ENCODE assay signal across 4 fruit fly cellular contexts in the genomic region with DNA sequence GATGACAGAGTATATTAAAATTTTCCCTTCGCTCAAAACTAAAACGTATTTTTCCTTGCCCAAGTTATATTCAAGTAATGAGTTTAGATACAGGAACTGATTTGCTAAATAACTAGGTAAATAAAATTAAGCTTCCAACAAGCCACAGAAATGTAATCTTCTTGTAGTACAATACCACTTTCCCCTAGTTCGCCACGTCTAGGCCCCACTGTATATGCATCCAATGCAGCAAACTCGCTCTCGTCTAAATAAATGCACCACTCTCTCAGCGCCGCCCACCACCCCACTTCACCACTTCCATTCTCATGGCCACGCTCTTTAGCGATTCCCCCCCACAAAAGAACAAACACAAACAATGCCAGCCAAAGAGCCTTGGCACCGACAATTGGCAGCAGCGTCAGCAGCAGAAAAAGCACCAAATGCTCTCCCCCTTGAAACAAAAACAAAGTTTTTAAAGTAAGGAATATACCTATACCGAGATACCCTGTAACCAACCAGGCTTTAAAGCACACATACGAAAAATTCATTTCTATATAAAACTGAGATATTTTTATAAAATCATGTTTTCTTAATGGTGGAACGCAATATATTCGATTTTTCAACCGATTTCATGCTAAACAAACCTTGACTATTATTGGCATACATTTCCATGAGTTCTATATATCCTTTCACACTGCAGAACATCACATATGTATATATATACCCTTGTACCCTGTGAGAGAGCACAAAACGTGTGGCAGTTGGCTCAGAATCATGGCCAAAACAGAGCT.
TF ChIP-seq lines count a peak whose summit lies in the region.

No protein-coding gene starts in this region.

- no peak for TF ChIP-seq CTCF in whole organism, embryonic (GFP tag; optimal IDR thresholded peaks at IDR 0.05; lab: Kevin White, UChicago)

TF ChIP-seq in whole organism, adult, 20 proteins besides CTCF, POLR2A, EP300 and RAD21:
- TF ChIP-seq CG7045 (GFP tag; optimal IDR thresholded peaks at IDR 0.05; lab: Kevin White, UChicago), result peak; percentile 26
- TF ChIP-seq CG11617 (GFP tag; optimal IDR thresholded peaks at IDR 0.05; lab: Kevin White, UChicago), result peak; percentile 63
- TF ChIP-seq CG1620 (GFP tag; optimal IDR thresholded peaks at IDR 0.05; lab: Kevin White, UChicago), result peak; percentile 15
- no peak for TF ChIP-seq CG5204 (GFP tag; optimal IDR thresholded peaks at IDR 0.05; lab: Kevin White, UChicago)
- no peak for TF ChIP-seq cnc (optimal IDR thresholded peaks at IDR 0.05; lab: Kevin White, UChicago)
- TF ChIP-seq Hr96 (GFP tag; optimal IDR thresholded peaks at IDR 0.05; lab: Kevin White, UChicago), result peak; percentile 16
- peak; percentile 69 for TF ChIP-seq Crg-1 (GFP tag; optimal IDR thresholded peaks at IDR 0.05; lab: Kevin White, UChicago)
- TF ChIP-seq kay (GFP tag; lab: Kevin White, UChicago; ENCODE audit: borderline replicate concordance), result peak; percentile 51
- TF ChIP-seq CG7101 (tag; optimal IDR thresholded peaks at IDR 0.05; lab: Kevin White, UChicago), result no peak
- TF ChIP-seq CG12768 (GFP tag; optimal IDR thresholded peaks at IDR 0.05; lab: Kevin White, UChicago), result peak; percentile 52
- peak; percentile 36 for TF ChIP-seq tj (GFP tag; optimal IDR thresholded peaks at IDR 0.05; lab: Kevin White, UChicago)
- no peak for TF ChIP-seq bab1 (GFP tag; optimal IDR thresholded peaks at IDR 0.05; lab: Kevin White, UChicago)
- TF ChIP-seq pad (GFP tag; optimal IDR thresholded peaks at IDR 0.05; lab: Kevin White, UChicago), result peak; percentile 35
- no peak for TF ChIP-seq ovo (GFP tag; optimal IDR thresholded peaks at IDR 0.05; lab: Kevin White, UChicago)
- peak; percentile 23 for TF ChIP-seq toe (GFP tag; optimal IDR thresholded peaks at IDR 0.05; lab: Kevin White, UChicago)
TF ChIP-seq in whole organism, adult: peak in this region for 10.

TF ChIP-seq in whole organism, embryonic, 481 proteins besides CTCF, POLR2A, EP300 and RAD21 (continues in another document):
- no peak for TF ChIP-seq bigmax (GFP tag; optimal IDR thresholded peaks at IDR 0.05; lab: Kevin White, UChicago)
- no peak for TF ChIP-seq CG7786 (GFP tag; optimal IDR thresholded peaks at IDR 0.05; lab: Kevin White, UChicago)
- TF ChIP-seq CG3281 (GFP tag; optimal IDR thresholded peaks at IDR 0.05; lab: Kevin White, UChicago), result no peak
- TF ChIP-seq Doc2 (GFP tag; IDR thresholded peaks at IDR 0.05; lab: Robert Waterston, UW), result no peak
- TF ChIP-seq sug (tag; optimal IDR thresholded peaks at IDR 0.05; lab: Kevin White, UChicago), result no peak
- no peak for TF ChIP-seq CG17912 (GFP tag; optimal IDR thresholded peaks at IDR 0.05; lab: Kevin White, UChicago)
- no peak for TF ChIP-seq dpn (GFP tag; optimal IDR thresholded peaks at IDR 0.05; lab: Kevin White, UChicago)
- no peak for TF ChIP-seq CG8765 (GFP tag; IDR thresholded peaks at IDR 0.05; lab: Robert Waterston, UW)
- no peak for TF ChIP-seq hbn (GFP tag; IDR thresholded peaks at IDR 0.05; lab: Robert Waterston, UW; ENCODE audit: partially characterized antibody)
- TF ChIP-seq nerfin-2 (GFP tag; IDR thresholded peaks at IDR 0.05; lab: Robert Waterston, UW; ENCODE audit: partially characterized antibody), result no peak
- no peak for TF ChIP-seq Bgb (GFP tag; IDR thresholded peaks at IDR 0.05; lab: Robert Waterston, UW; ENCODE audit: partially characterized antibody)
- no peak for TF ChIP-seq insv (GFP tag; optimal IDR thresholded peaks at IDR 0.05; lab: Kevin White, UChicago)
- no peak for TF ChIP-seq CG11093 (GFP tag; IDR thresholded peaks at IDR 0.05; lab: Robert Waterston, UW)
- no peak for TF ChIP-seq vnd (GFP tag; IDR thresholded peaks at IDR 0.05; lab: Robert Waterston, UW; ENCODE audit: partially characterized antibody)
- TF ChIP-seq Trl (optimal IDR thresholded peaks at IDR 0.05; lab: Kevin White, UChicago), result peak in 1 of 2 experiments; percentile 16
- no peak for TF ChIP-seq Trl (GFP tag; optimal IDR thresholded peaks at IDR 0.05; lab: Kevin White, UChicago)
- TF ChIP-seq bsh (GFP tag; optimal IDR thresholded peaks at IDR 0.05; lab: Kevin White, UChicago), result peak in 1 of 2 experiments; percentile 15
- TF ChIP-seq CG7987 (GFP tag; optimal IDR thresholded peaks at IDR 0.05; lab: Kevin White, UChicago), result no peak
- TF ChIP-seq h (optimal IDR thresholded peaks at IDR 0.05; lab: Kevin White, UChicago), result no peak
- no peak for TF ChIP-seq Asciz (GFP tag; optimal IDR thresholded peaks at IDR 0.05; lab: Kevin White, UChicago)
- TF ChIP-seq Oaz (GFP tag; IDR thresholded peaks at IDR 0.05; lab: Robert Waterston, UW), result no peak
- peak; percentile 35 for TF ChIP-seq D19B (GFP tag; optimal IDR thresholded peaks at IDR 0.05; lab: Kevin White, UChicago)
- peak; percentile 51 for TF ChIP-seq grau (tag; optimal IDR thresholded peaks at IDR 0.05; lab: Kevin White, UChicago)

TF ChIP-seq in whole organism, prepupa, 60 proteins besides CTCF, POLR2A, EP300 and RAD21 (continues in another document):
- TF ChIP-seq CG8119 (GFP tag; IDR thresholded peaks at IDR 0.05; lab: Robert Waterston, UW), result no peak; the same call in 2 of the 3 replicates
- TF ChIP-seq CG32006 (GFP tag; optimal IDR thresholded peaks at IDR 0.05; lab: Kevin White, UChicago), result peak; percentile 34
- no peak for TF ChIP-seq Hr38 (GFP tag; optimal IDR thresholded peaks at IDR 0.05; lab: Kevin White, UChicago)
- peak; percentile 41 for TF ChIP-seq Eip75B (GFP tag; optimal IDR thresholded peaks at IDR 0.05; lab: Kevin White, UChicago)
- TF ChIP-seq Eip78C (GFP tag; lab: Kevin White, UChicago), result peak; percentile 86
- TF ChIP-seq CG9139 (GFP tag; optimal IDR thresholded peaks at IDR 0.05; lab: Kevin White, UChicago), result no peak
- TF ChIP-seq eg (GFP tag; IDR thresholded peaks at IDR 0.05; lab: Robert Waterston, UW), result peak; percentile 54; the same call in 1 of the 3 replicates
- TF ChIP-seq CG6163 (GFP tag; IDR thresholded peaks at IDR 0.05; lab: Robert Waterston, UW), result peak; percentile 51; the same call in 2 of the 3 replicates
- TF ChIP-seq Sox15 (GFP tag; optimal IDR thresholded peaks at IDR 0.05; lab: Kevin White, UChicago), result no peak
- TF ChIP-seq CG10631 (GFP tag; optimal IDR thresholded peaks at IDR 0.05; lab: Kevin White, UChicago), result peak; percentile 30
- peak; percentile 23 for TF ChIP-seq cyc (GFP tag; optimal IDR thresholded peaks at IDR 0.05; lab: Kevin White, UChicago)
- TF ChIP-seq achi (GFP tag; optimal IDR thresholded peaks at IDR 0.05; lab: Kevin White, UChicago), result peak; percentile 10
- 0 out of 2 replicates have a peak, but pooled peaks have one; percentile 29 for TF ChIP-seq CG15336 (GFP tag; IDR thresholded peaks at IDR 0.05; lab: Robert Waterston, UW)
- TF ChIP-seq fd85E (GFP tag; optimal IDR thresholded peaks at IDR 0.05; lab: Kevin White, UChicago), result no peak
- TF ChIP-seq CG6808 (GFP tag; optimal IDR thresholded peaks at IDR 0.05; lab: Kevin White, UChicago), result peak; percentile 0
- TF ChIP-seq CG3032 (tag; optimal IDR thresholded peaks at IDR 0.05; lab: Kevin White, UChicago), result no peak
- TF ChIP-seq Hr4 (GFP tag; optimal IDR thresholded peaks at IDR 0.05; lab: Kevin White, UChicago), result peak; percentile 33
- peak; percentile 1 for TF ChIP-seq CG1621 (tag; optimal IDR thresholded peaks at IDR 0.05; lab: Kevin White, UChicago)
- TF ChIP-seq Lpt (GFP tag; optimal IDR thresholded peaks at IDR 0.05; lab: Kevin White, UChicago), result peak; percentile 1
- TF ChIP-seq CG4318 (GFP tag; optimal IDR thresholded peaks at IDR 0.05; lab: Kevin White, UChicago), result peak; percentile 1
- no peak for TF ChIP-seq esn (GFP tag; optimal IDR thresholded peaks at IDR 0.05; lab: Kevin White, UChicago)
- TF ChIP-seq fd59A (GFP tag; optimal IDR thresholded peaks at IDR 0.05; lab: Kevin White, UChicago), result no peak
- TF ChIP-seq Blimp-1 (GFP tag; optimal IDR thresholded peaks at IDR 0.05; lab: Kevin White, UChicago), result no peak
- TF ChIP-seq CG6854 (GFP tag; optimal IDR thresholded peaks at IDR 0.05; lab: Kevin White, UChicago), result no peak

TF ChIP-seq in whole organism, pupa, 21 proteins besides CTCF, POLR2A, EP300 and RAD21:
- peak; percentile 40 for TF ChIP-seq CG14655 (GFP tag; optimal IDR thresholded peaks at IDR 0.05; lab: Kevin White, UChicago)
- peak; percentile 55; the same call in 1 of the 2 replicates for TF ChIP-seq CG32121 (GFP tag; IDR thresholded peaks at IDR 0.05; lab: Robert Waterston, UW)
- TF ChIP-seq EcR (GFP tag; optimal IDR thresholded peaks at IDR 0.05; lab: Kevin White, UChicago), result no peak
- TF ChIP-seq gl (tag; optimal IDR thresholded peaks at IDR 0.05; lab: Kevin White, UChicago), result no peak
- no peak for TF ChIP-seq Pif1B (GFP tag; optimal IDR thresholded peaks at IDR 0.05; lab: Kevin White, UChicago)
- peak; percentile 52 for TF ChIP-seq CG8159 (tag; optimal IDR thresholded peaks at IDR 0.05; lab: Kevin White, UChicago)
- TF ChIP-seq Snoo (tag; optimal IDR thresholded peaks at IDR 0.05; lab: Kevin White, UChicago), result no peak
- TF ChIP-seq CG4496 (GFP tag; IDR thresholded peaks at IDR 0.05; lab: Robert Waterston, UW), result peak; percentile 50
- peak; percentile 45; the same call in 1 of the 3 replicates for TF ChIP-seq fd96Ca (GFP tag; IDR thresholded peaks at IDR 0.05; lab: Robert Waterston, UW)
- peak; percentile 15 for TF ChIP-seq D1 (tag; optimal IDR thresholded peaks at IDR 0.05; lab: Kevin White, UChicago)
- TF ChIP-seq CG13204 (GFP tag; optimal IDR thresholded peaks at IDR 0.05; lab: Kevin White, UChicago), result peak; percentile 42
- TF ChIP-seq CG12605 (GFP tag; IDR thresholded peaks at IDR 0.05; lab: Robert Waterston, UW), result peak; percentile 42; the same call in 1 of the 2 replicates
- no peak for TF ChIP-seq rn (GFP tag; IDR thresholded peaks at IDR 0.05; lab: Robert Waterston, UW)
- peak; percentile 30 for TF ChIP-seq CG17806 (tag; optimal IDR thresholded peaks at IDR 0.05; lab: Kevin White, UChicago)
- no peak for TF ChIP-seq CG34367 (tag; optimal IDR thresholded peaks at IDR 0.05; lab: Kevin White, UChicago)
- peak; percentile 43 for TF ChIP-seq CG8301 (tag; optimal IDR thresholded peaks at IDR 0.05; lab: Kevin White, UChicago)
- TF ChIP-seq CG9948 (tag; optimal IDR thresholded peaks at IDR 0.05; lab: Kevin White, UChicago), result peak; percentile 52
- peak; percentile 22 for TF ChIP-seq Pif1A (GFP tag; optimal IDR thresholded peaks at IDR 0.05; lab: Kevin White, UChicago)
- no peak for TF ChIP-seq CG15710 (tag; optimal IDR thresholded peaks at IDR 0.05; lab: Kevin White, UChicago)
- no peak for TF ChIP-seq CG10348 (GFP tag; IDR thresholded peaks at IDR 0.05; lab: Robert Waterston, UW)
- 0 out of 2 replicates have a peak, but pooled peaks have one; percentile 25 for TF ChIP-seq Ets98B (GFP tag; IDR thresholded peaks at IDR 0.05; lab: Robert Waterston, UW)
